Worm (Caenorhabditis elegans) whole organism, mixed stage, embryonic: ENCODE results near the gene mdmh-35.

Experiments used
- M03D4.4 ChIP-seq: sonication (generic microtip); optimal IDR thresholded peaks from 2 replicates; lab custom pipeline; 2017; ENCODE audit warnings: mild to moderate bottlenecking, missing genetic modification characterization, missing compliant biosample characterization
- bed-3 ChIP-seq: fragments of 200-800 bp; sonication (Bioruptor generic); optimal IDR thresholded peaks from 3 replicates; lab custom pipeline; 2018; ENCODE audit warnings: mild to moderate bottlenecking, missing genetic modification characterization, moderate library complexity, missing compliant biosample characterization
- ceh-39 ChIP-seq: fragments of 150-350 bp; optimal IDR thresholded peaks from 2 replicates; lab custom pipeline; 2014; ENCODE audit warnings: missing biosample characterization, missing genetic modification characterization
- ceh-43 ChIP-seq: fragments of 200-800 bp; sonication (Bioruptor generic); optimal IDR thresholded peaks from 2 replicates; lab custom pipeline; 2018; ENCODE audit warnings: mild to moderate bottlenecking, missing genetic modification characterization, moderate library complexity, missing compliant biosample characterization
- ceh-83 ChIP-seq: fragments of 200-800 bp; sonication (Bioruptor generic); optimal IDR thresholded peaks from 2 replicates; lab custom pipeline; 2018; ENCODE audit warnings: mild to moderate bottlenecking, missing genetic modification characterization, missing compliant biosample characterization
- ces-1 ChIP-seq: fragments of 150-350 bp; optimal IDR thresholded peaks from 2 replicates; lab custom pipeline; 2014; ENCODE audit warnings: missing biosample characterization, missing genetic modification reagents, missing genetic modification characterization
- cnd-1 ChIP-seq: fragments of 200-800 bp; sonication (Bioruptor generic); optimal IDR thresholded peaks from 2 replicates; lab custom pipeline; 2018; ENCODE audit warnings: mild to moderate bottlenecking, missing genetic modification characterization, missing compliant biosample characterization
- drap-1 ChIP-seq: fragments of 200-800 bp; sonication (Bioruptor generic); optimal IDR thresholded peaks from 3 replicates; lab custom pipeline; 2018; ENCODE audit warnings: mild to moderate bottlenecking, missing genetic modification characterization, missing compliant biosample characterization
- elt-1 ChIP-seq: sonication (generic microtip); optimal IDR thresholded peaks from 2 replicates; lab custom pipeline; 2017; ENCODE audit warnings: missing genetic modification characterization, mild to moderate bottlenecking, missing compliant biosample characterization, antibody characterized with exemption, moderate library complexity, borderline replicate concordance; ENCODE audit not compliant: insufficient read depth
- elt-3 ChIP-seq: fragments of 150-350 bp; optimal IDR thresholded peaks from 2 replicates; lab custom pipeline; 2014; ENCODE audit warnings: missing biosample characterization, missing genetic modification characterization
- flh-1 ChIP-seq: fragments of 200-800 bp; sonication (Bioruptor generic); optimal IDR thresholded peaks from 2 replicates; lab custom pipeline; 2018; ENCODE audit warnings: mild to moderate bottlenecking, missing genetic modification characterization, moderate library complexity, missing compliant biosample characterization
- ham-2 ChIP-seq: fragments of 200-800 bp; sonication (Bioruptor generic); optimal IDR thresholded peaks from 2 replicates; lab custom pipeline; 2018; ENCODE audit warnings: mild to moderate bottlenecking, missing genetic modification characterization, missing compliant biosample characterization
- hlh-1 ChIP-seq: fragments of 150-350 bp; optimal IDR thresholded peaks from 2 replicates; lab custom pipeline; 2014; ENCODE audit warnings: missing biosample characterization, missing genetic modification reagents, missing genetic modification characterization
- lin-32 ChIP-seq: fragments of 200-800 bp; sonication (Bioruptor generic); optimal IDR thresholded peaks from 2 replicates; lab custom pipeline; 2018; ENCODE audit warnings: mild to moderate bottlenecking, missing genetic modification characterization, missing compliant biosample characterization
- lsy-2 ChIP-seq: fragments of 150-350 bp; optimal IDR thresholded peaks from 2 replicates; lab custom pipeline; 2014; ENCODE audit warnings: missing biosample characterization, missing genetic modification characterization
- mab-5 ChIP-seq: fragments of 150-350 bp; optimal IDR thresholded peaks from 2 replicates; lab custom pipeline; 2014; ENCODE audit warnings: missing biosample characterization, missing genetic modification characterization
- mep-1 ChIP-seq: fragments of 150-350 bp; optimal IDR thresholded peaks from 2 replicates; lab custom pipeline; 2017; ENCODE audit warnings: missing biosample characterization, missing genetic modification reagents, missing genetic modification characterization, inconsistent platforms
- mls-2 ChIP-seq: sonication (generic microtip); optimal IDR thresholded peaks from 2 replicates; lab custom pipeline; 2016; ENCODE audit warnings: mild to moderate bottlenecking, missing genetic modification characterization, moderate library complexity, missing compliant biosample characterization
- nhr-12 ChIP-seq: fragments of 150-350 bp; optimal IDR thresholded peaks from 2 replicates; lab custom pipeline; 2014; ENCODE audit warnings: missing biosample characterization, missing genetic modification characterization
- nhr-2 ChIP-seq: fragments of 150-350 bp; optimal IDR thresholded peaks from 2 replicates; lab custom pipeline; 2014; ENCODE audit warnings: missing biosample characterization, missing genetic modification characterization
- nhr-28 ChIP-seq: fragments of 150-350 bp; optimal IDR thresholded peaks from 2 replicates; lab custom pipeline; 2014; ENCODE audit warnings: missing biosample characterization, missing genetic modification characterization
- nhr-76 ChIP-seq: sonication (generic microtip); optimal IDR thresholded peaks from 2 replicates; lab custom pipeline; 2017; ENCODE audit warnings: missing biosample characterization, missing genetic modification characterization
- pha-4 ChIP-seq: fragments of 150-350 bp; optimal IDR thresholded peaks from 2 replicates; lab custom pipeline; 2018; ENCODE audit warnings: missing biosample characterization, missing genetic modification reagents, missing genetic modification characterization
- sptf-1 ChIP-seq: sonication (generic microtip); optimal IDR thresholded peaks from 2 replicates; lab custom pipeline; 2017; ENCODE audit warnings: mild to moderate bottlenecking, missing genetic modification characterization, moderate library complexity, missing compliant biosample characterization
- tbx-8 ChIP-seq: fragments of 200-800 bp; sonication (Bioruptor generic); optimal IDR thresholded peaks from 2 replicates; lab custom pipeline; 2018; ENCODE audit warnings: mild to moderate bottlenecking, missing genetic modification characterization, moderate library complexity, missing compliant biosample characterization
- unc-62 ChIP-seq: fragments of 150-350 bp; optimal IDR thresholded peaks from 2 replicates; lab custom pipeline; 2014; ENCODE audit warnings: missing biosample characterization, missing genetic modification reagents, missing genetic modification characterization
- zip-8 ChIP-seq: fragments of 150-350 bp; optimal IDR thresholded peaks from 2 replicates; lab custom pipeline; 2014; ENCODE audit warnings: missing biosample characterization, missing genetic modification characterization
- ztf-11 ChIP-seq: fragments of 150-350 bp; optimal IDR thresholded peaks from 2 replicates; lab custom pipeline; 2014; ENCODE audit warnings: missing biosample characterization, missing genetic modification characterization

mdmh-35 gene

DNA sequence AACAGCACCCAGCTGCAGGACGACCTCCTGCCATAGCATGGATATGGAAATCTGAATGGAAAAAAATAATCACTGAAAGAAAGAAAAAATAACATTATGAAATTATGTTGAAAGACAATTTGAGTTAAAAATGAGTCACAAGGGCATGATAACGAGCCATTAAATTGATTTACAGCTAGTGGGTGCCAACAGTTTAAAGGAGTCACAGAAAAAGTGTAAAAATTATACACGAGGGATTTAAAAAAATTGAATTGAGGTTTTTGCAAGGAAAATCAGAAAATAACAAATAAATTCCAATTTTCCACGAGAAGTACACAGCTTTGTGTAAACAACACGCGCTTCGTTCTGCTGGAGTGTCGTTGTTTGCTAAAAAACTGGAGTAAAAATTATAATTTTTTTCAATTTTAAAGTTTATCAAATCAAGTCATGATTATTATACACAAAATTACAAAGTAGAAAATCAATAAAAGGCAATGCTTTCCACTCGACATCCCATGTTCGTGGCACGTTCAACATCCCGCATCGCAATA lies 18.4 kb upstream of the mdmh-35 start, which contains the start of gene T01H3.3:
Gene T01H3.3, minus strand, starts transcription at position 51 of the 530 bp plus-strand sequence.
- peak; percentile 42 for TF ChIP-seq lsy-2 (tag; lab: Kevin White, UChicago)
- no peak for TF ChIP-seq mab-5
- TF ChIP-seq, all 35 proteins: peak for 1

DNA sequence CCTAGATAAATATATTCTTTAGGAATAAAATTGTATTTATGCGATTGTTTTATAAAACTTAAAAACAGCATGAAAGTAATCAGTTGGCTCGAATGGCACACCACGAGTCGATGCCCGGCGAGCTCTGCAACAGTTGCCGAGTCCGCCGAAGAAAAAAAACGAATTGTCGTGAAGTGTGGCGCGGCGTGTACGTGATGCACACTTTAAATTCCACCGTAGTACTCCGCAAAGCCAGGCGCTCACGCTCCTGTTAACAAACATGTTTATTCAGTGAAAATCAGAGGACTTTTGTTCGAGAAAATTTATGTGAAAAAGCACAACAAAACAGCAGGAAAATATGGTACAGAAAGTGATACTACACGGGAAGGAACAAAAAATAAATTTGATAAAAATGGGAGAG lies 15.1 kb upstream of the mdmh-35 start:
- TF ChIP-seq elt-3 (tag; lab: Kevin White, UChicago), result no peak
- TF ChIP-seq lsy-2 (tag; lab: Kevin White, UChicago), result peak; percentile 93
- TF ChIP-seq mab-5, result no peak
- TF ChIP-seq mep-1, result peak; percentile 10
- TF ChIP-seq hlh-1 (tag; lab: Kevin White, UChicago), result peak; percentile 54
- no peak for TF ChIP-seq nhr-76 (tag; lab: Kevin White, UChicago)

DNA sequence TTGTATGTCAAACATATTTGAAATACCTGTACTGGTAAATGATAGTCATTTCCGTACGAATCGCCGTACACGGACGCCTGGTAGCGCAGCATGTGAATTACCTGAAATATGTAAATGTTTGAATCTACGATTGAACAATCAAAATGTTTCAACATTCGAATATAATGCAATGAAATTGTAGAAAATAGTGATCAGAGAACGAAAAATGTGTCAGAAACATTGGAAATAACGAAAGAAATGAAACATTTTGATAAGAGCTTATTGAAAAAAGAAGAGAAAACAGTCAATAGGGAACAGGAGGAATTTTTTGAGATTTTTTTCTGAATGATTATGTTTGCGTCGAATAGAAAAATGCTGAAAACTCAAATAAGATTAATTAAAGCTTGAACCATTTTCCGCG lies 14.5 kb upstream of the mdmh-35 start, which contains the start of gene ztf-17:
Gene ztf-17, minus strand, starts transcription at position 101 of the 400 bp plus-strand sequence.
- TF ChIP-seq M03D4.4 (tag; lab: Kevin White, UChicago) (no peak), nhr-28 (tag; lab: Kevin White, UChicago) (no peak), lin-32 (GFP tag; lab: Kevin White, UChicago) (no peak), elt-3 (tag; lab: Kevin White, UChicago) (no peak), bed-3 (GFP tag; lab: Kevin White, UChicago) (no peak), nhr-2 (tag; lab: Kevin White, UChicago) (no peak)

DNA sequence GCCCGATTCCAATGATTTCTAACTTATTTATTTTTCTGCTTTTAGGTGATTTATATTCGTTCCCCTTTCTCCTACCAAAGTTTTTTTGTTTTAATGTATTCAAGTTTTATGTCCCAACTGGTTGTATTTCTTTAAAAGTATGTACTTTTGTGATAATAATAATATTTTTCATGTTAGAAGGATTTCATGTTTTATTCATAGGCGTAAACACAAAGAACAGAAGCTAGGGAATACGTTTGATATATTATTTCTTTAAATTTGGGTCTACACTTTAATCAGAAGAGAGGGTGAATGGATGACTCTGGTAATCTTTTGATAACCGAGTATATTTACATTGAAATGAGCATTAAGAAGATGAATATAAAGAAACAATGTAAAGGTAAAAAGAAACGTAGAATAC lies 10.6 kb upstream of the mdmh-35 start:
- TF ChIP-seq tbx-8 (GFP tag; lab: Kevin White, UChicago) (no peak), cnd-1 (tag; lab: Kevin White, UChicago) (no peak), lin-32 (GFP tag; lab: Kevin White, UChicago) (no peak), drap-1 (GFP tag; lab: Kevin White, UChicago) (no peak), ceh-83 (no peak), ham-2 (GFP tag; lab: Kevin White, UChicago) (no peak), nhr-76 (tag; lab: Kevin White, UChicago) (no peak), flh-1 (GFP tag; lab: Kevin White, UChicago) (no peak), ceh-43 (no peak), ceh-39 (tag; lab: Kevin White, UChicago) (no peak), unc-62 (GFP tag; lab: Kevin White, UChicago) (no peak)

DNA sequence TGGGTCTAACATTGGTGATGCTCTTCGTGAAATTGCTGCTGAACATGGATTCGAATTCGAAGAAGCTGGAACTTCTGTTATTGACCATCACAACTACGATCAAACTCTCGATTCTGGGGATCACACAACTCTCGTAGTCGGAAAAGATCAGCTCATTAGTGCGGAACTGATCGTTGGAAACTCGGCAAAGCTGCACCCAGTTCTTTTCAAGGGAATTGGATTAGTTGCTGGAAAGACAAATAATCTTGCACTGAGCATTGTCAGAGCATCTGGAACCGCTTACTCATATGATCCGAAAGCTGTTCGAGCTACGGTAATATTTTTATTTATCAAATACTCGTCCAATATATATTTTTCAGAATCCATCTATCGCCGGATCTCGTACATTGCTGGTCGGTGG lies 9.4 kb upstream of the mdmh-35 start:
- TF ChIP-seq mls-2 (tag; lab: Kevin White, UChicago) (no peak), ces-1 (GFP tag; lab: Kevin White, UChicago) (no peak), elt-3 (tag; lab: Kevin White, UChicago) (no peak), lsy-2 (tag; lab: Kevin White, UChicago) (no peak), mep-1 (no peak), nhr-28 (tag; lab: Kevin White, UChicago) (no peak), ztf-11 (no peak), M03D4.4 (tag; lab: Kevin White, UChicago) (no peak), ceh-43 (no peak), lin-32 (GFP tag; lab: Kevin White, UChicago) (no peak), elt-1 (tag; lab: Kevin White, UChicago) (no peak), nhr-76 (tag; lab: Kevin White, UChicago) (no peak), drap-1 (GFP tag; lab: Kevin White, UChicago) (no peak), sptf-1 (tag; lab: Kevin White, UChicago) (no peak), ceh-83 (no peak), mab-5 (no peak), ham-2 (GFP tag; lab: Kevin White, UChicago) (no peak), bed-3 (GFP tag; lab: Kevin White, UChicago) (no peak), nhr-12 (tag; lab: Kevin White, UChicago) (no peak)

DNA sequence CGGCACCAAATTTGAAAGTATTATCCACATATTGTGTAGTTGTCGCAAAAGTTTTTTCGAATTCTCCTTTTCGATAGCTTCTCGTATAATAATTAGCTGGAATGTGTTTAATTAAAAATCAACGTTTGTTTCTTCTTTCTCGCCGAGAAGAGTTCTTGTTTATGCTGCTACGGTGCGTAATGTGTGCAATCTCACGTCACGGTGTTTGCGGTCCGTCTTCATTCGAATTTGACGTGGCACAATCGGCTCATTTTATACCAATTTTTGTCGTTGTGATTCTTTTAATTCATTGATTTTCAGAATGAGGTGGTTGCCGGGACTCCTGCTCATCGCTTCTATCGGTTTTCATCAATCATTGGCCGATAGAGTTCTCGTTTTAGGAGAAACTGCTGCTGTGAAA lies 8.7 kb upstream of the mdmh-35 start, which contains the start of gene ostb-1:
Gene ostb-1, plus strand, starts transcription at position 301 of the 400 bp plus-strand sequence.
- TF ChIP-seq zip-8 (tag; lab: Kevin White, UChicago) (no peak), pha-4 (peak; percentile 19), lsy-2 (tag; lab: Kevin White, UChicago) (peak; percentile 79), ceh-43 (no peak), mep-1 (peak; percentile 18), ces-1 (GFP tag; lab: Kevin White, UChicago) (peak; percentile 19), drap-1 (GFP tag; lab: Kevin White, UChicago) (no peak)
